Fruit fly (Drosophila melanogaster) whole organism, prepupa: ENCODE measurements around the gene Ctl1.

Experiments
- Blimp-1 ChIP-seq: fragments of 200-800 bp; sonication (Bioruptor generic); optimal IDR thresholded peaks from 3 replicates; lab custom pipeline; 2017; ENCODE audit warnings: missing biosample characterization, missing genetic modification characterization, mild to moderate bottlenecking, moderate library complexity, missing genetic modification reagents
- CG10631 ChIP-seq: fragments of 200-800 bp; sonication (Bioruptor generic); optimal IDR thresholded peaks from 2 replicates; lab custom pipeline; 2016; ENCODE audit warnings: missing biosample characterization, missing genetic modification characterization
- CG15336 ChIP-seq: fragments of 200-800 bp; sonication (Bioruptor generic); IDR thresholded peaks from 2 replicates; pipeline ENCODE4 v1.3.6; 2022; ENCODE audit warnings: missing biosample characterization, missing genetic modification characterization
- CG16779 ChIP-seq: fragments of 200-800 bp; sonication (Bioruptor generic); optimal IDR thresholded peaks from 3 replicates; lab custom pipeline; 2017; ENCODE audit warnings: missing biosample characterization, mild to moderate bottlenecking, missing genetic modification characterization
- CG3032 ChIP-seq: fragments of 200-800 bp; optimal IDR thresholded peaks from 2 replicates; lab custom pipeline; 2019; ENCODE audit warnings: missing biosample characterization, mild to moderate bottlenecking, missing genetic modification characterization, moderate library complexity
- CG4318 ChIP-seq: fragments of 200-800 bp; sonication (Bioruptor generic); optimal IDR thresholded peaks from 3 replicates; lab custom pipeline; 2017; ENCODE audit warnings: missing biosample characterization, mild to moderate bottlenecking, missing genetic modification characterization
- CG6163 ChIP-seq: fragments of 200-800 bp; sonication (Bioruptor generic); IDR thresholded peaks from 3 replicates; pipeline ENCODE4 v1.3.6; 2022; ENCODE audit warnings: missing biosample characterization, missing genetic modification characterization
- CG6276 ChIP-seq: fragments of 200-800 bp; sonication (Bioruptor generic); optimal IDR thresholded peaks from 2 replicates; lab custom pipeline; 2017; ENCODE audit warnings: missing biosample characterization, mild to moderate bottlenecking, missing genetic modification characterization
- CG6808 ChIP-seq: fragments of 200-800 bp; sonication (Bioruptor generic); optimal IDR thresholded peaks from 3 replicates; lab custom pipeline; 2017; ENCODE audit warnings: missing biosample characterization, missing genetic modification characterization, mild to moderate bottlenecking, moderate library complexity, missing genetic modification reagents
- CG8119 ChIP-seq: fragments of 200-800 bp; sonication (Bioruptor generic); IDR thresholded peaks from 3 replicates; pipeline ENCODE4 v1.3.6; 2022; ENCODE audit warnings: missing biosample characterization, missing genetic modification characterization
- Eip93F ChIP-seq: fragments of 200-800 bp; sonication (Bioruptor generic); optimal IDR thresholded peaks from 2 replicates; lab custom pipeline; 2016; ENCODE audit warnings: missing biosample characterization, mild to moderate bottlenecking, missing genetic modification characterization
- Ets96B ChIP-seq: fragments of 200-800 bp; optimal IDR thresholded peaks from 2 replicates; lab custom pipeline; 2019; ENCODE audit warnings: missing biosample characterization, mild to moderate bottlenecking, missing genetic modification characterization, moderate library complexity
- Gug ChIP-seq: fragments of 200-800 bp; sonication (Bioruptor generic); IDR thresholded peaks from 2 replicates; pipeline ENCODE4 v1.3.6; 2022; ENCODE audit warnings: missing biosample characterization, missing genetic modification characterization
- Hr38 ChIP-seq: sonication (Bioruptor generic); optimal IDR thresholded peaks from 2 replicates; lab custom pipeline; 2016; ENCODE audit warnings: missing biosample characterization, missing genetic modification characterization
- Hr4 ChIP-seq: fragments of 200-800 bp; sonication (Bioruptor generic); optimal IDR thresholded peaks from 3 replicates; lab custom pipeline; 2016; ENCODE audit warnings: missing biosample characterization, missing genetic modification characterization
- Met ChIP-seq: fragments of 200-800 bp; sonication (Bioruptor generic); optimal IDR thresholded peaks from 3 replicates; lab custom pipeline; 2016; ENCODE audit warnings: missing biosample characterization, missing genetic modification characterization
- Smox ChIP-seq: fragments of 200-800 bp; sonication (Bioruptor generic); optimal IDR thresholded peaks from 3 replicates; lab custom pipeline; 2016; ENCODE audit warnings: missing biosample characterization, missing genetic modification characterization
- achi ChIP-seq: fragments of 200-800 bp; sonication (Bioruptor generic); optimal IDR thresholded peaks from 3 replicates; lab custom pipeline; 2016; ENCODE audit warnings: missing biosample characterization, missing genetic modification characterization
- acj6 ChIP-seq: fragments of 200-800 bp; sonication (Bioruptor generic); optimal IDR thresholded peaks from 3 replicates; lab custom pipeline; 2016; ENCODE audit warnings: missing biosample characterization, missing genetic modification characterization
- dac ChIP-seq: fragments of 200-800 bp; sonication (Bioruptor generic); optimal IDR thresholded peaks from 2 replicates; lab custom pipeline; 2017; ENCODE audit warnings: missing biosample characterization, mild to moderate bottlenecking, missing genetic modification characterization
- dsx ChIP-seq: fragments of 200-800 bp; optimal IDR thresholded peaks from 3 replicates; lab custom pipeline; 2019; ENCODE audit warnings: missing biosample characterization, mild to moderate bottlenecking, missing genetic modification characterization, moderate library complexity; ENCODE audit not compliant: poor library complexity, severe bottlenecking
- eg ChIP-seq: fragments of 200-800 bp; sonication (Bioruptor generic); IDR thresholded peaks from 3 replicates; pipeline ENCODE4 v1.3.6; 2022; ENCODE audit warnings: missing biosample characterization, missing genetic modification characterization
- esn ChIP-seq: fragments of 200-800 bp; sonication (Bioruptor generic); optimal IDR thresholded peaks from 2 replicates; lab custom pipeline; 2016; ENCODE audit warnings: missing biosample characterization, mild to moderate bottlenecking, missing genetic modification characterization, moderate library complexity
- fd59A ChIP-seq: fragments of 200-800 bp; sonication (Bioruptor generic); optimal IDR thresholded peaks from 2 replicates; lab custom pipeline; 2017; ENCODE audit warnings: missing biosample characterization, mild to moderate bottlenecking, missing genetic modification characterization, missing genetic modification reagents
- fd85E ChIP-seq: fragments of 200-800 bp; sonication (Bioruptor generic); optimal IDR thresholded peaks from 3 replicates; lab custom pipeline; 2016; ENCODE audit warnings: missing biosample characterization, missing genetic modification characterization
- lz ChIP-seq: fragments of 200-800 bp; sonication (Bioruptor generic); optimal IDR thresholded peaks from 3 replicates; lab custom pipeline; 2016; ENCODE audit warnings: missing biosample characterization, missing genetic modification characterization
- net ChIP-seq: fragments of 200-800 bp; sonication (Bioruptor generic); optimal IDR thresholded peaks from 3 replicates; lab custom pipeline; 2016; ENCODE audit warnings: missing biosample characterization, missing genetic modification characterization
- salr ChIP-seq, 2 experiments: fragments of 200-800 bp; sonication (Bioruptor generic); optimal IDR thresholded peaks; 3 replicates each; lab custom pipeline; 2016 to 2018; ENCODE audit warnings: missing biosample characterization in 2 of 2, missing genetic modification characterization in 2 of 2, mild to moderate bottlenecking in 1 of 2
- spab ChIP-seq: fragments of 200-800 bp; sonication (Bioruptor generic); optimal IDR thresholded peaks from 2 replicates; lab custom pipeline; 2017; ENCODE audit warnings: missing biosample characterization, mild to moderate bottlenecking, missing genetic modification characterization, missing genetic modification reagents
- ss ChIP-seq, 2 experiments: fragments of 200-800 bp; sonication (Bioruptor generic); optimal IDR thresholded peaks; 2 replicates in 1 of 2; 3 replicates in 1 of 2; lab custom pipeline; 2017 to 2018; ENCODE audit warnings: mild to moderate bottlenecking in 2 of 2, missing biosample characterization in 2 of 2, missing genetic modification characterization in 2 of 2, moderate library complexity in 1 of 2
- svp ChIP-seq: fragments of 200-800 bp; sonication (Bioruptor generic); peaks from one replicate; lab custom pipeline; 2016; ENCODE audit warnings: missing biosample characterization, missing genetic modification characterization
- vri ChIP-seq: fragments of 200-800 bp; sonication (Bioruptor generic); optimal IDR thresholded peaks from 3 replicates; lab custom pipeline; 2016; ENCODE audit warnings: missing biosample characterization, mild to moderate bottlenecking, missing genetic modification characterization

Gene Ctl1

DNA sequence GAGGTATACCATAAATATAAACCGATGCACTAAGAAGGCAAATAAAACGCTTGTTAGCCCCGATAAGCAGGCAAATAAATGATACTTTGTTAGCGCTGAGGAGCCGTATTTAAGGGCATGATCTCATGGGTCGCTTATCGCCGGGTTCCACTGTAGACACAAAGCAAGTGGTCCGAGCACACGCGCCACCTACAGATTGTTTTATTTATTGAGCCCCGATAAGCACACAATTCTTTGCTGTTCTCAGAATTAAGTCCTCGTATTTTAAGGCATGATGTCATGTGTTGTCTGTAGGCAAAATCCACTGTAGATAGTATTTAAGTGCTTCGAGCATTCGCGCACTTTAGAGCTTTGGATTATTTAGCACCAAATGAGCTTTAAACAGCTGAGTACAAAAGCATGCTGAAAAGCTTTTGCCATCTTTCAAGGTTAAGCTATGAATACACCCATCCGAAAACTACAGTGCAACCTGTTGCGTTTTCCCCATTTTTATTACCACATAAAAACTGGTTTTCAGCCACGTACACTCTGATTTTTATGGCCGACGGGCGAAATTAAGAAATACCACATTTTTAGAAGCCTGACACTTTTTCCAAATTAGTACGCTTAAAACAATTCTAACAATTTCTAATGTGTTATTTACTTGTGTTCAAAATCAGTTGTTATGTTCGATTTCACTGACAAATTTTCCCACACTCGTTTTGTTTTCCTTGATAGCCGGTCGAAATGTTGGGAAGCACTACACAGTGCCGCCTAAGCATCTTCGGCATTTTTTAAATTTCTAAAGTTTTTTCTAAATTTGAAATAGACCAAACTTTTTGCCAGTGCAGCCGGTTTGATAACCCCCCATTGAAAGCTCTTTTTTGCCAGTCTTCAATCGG lies 38.1 kb upstream of the Ctl1 start, which contains the start of gene Sqor (continued):
- TF ChIP-seq dac (GFP tag; lab: Kevin White, UChicago), result peak; percentile 95
- peak; percentile 95 for TF ChIP-seq vri (GFP tag; lab: Kevin White, UChicago)
- peak; percentile 82 for TF ChIP-seq Eip93F
- TF ChIP-seq Blimp-1 (GFP tag; lab: Kevin White, UChicago), result peak; percentile 85
- peak; percentile 88 for TF ChIP-seq spab
- peak; percentile 97 for TF ChIP-seq CG15336 (GFP tag; lab: Robert Waterston, UW)
- TF ChIP-seq achi, result peak; percentile 93
- TF ChIP-seq CG4318 (GFP tag; lab: Kevin White, UChicago), result peak; percentile 97
- peak; percentile 92 for TF ChIP-seq CG10631 (GFP tag; lab: Kevin White, UChicago)
- peak; percentile 97 for TF ChIP-seq CG6276
- TF ChIP-seq CG6808 (GFP tag; lab: Kevin White, UChicago), result peak; percentile 95
- peak; percentile 96 for TF ChIP-seq CG8119 (GFP tag; lab: Robert Waterston, UW)
- TF ChIP-seq fd85E, result peak; percentile 78
- peak; percentile 93 for TF ChIP-seq fd59A
- no peak for TF ChIP-seq Met
- TF ChIP-seq Ets96B (tag; lab: Kevin White, UChicago), result peak; percentile 86
- peak; percentile 94 for TF ChIP-seq eg
- TF ChIP-seq acj6 (GFP tag; lab: Kevin White, UChicago), result peak; percentile 94
- peak; percentile 92 for TF ChIP-seq CG16779 (tag; lab: Kevin White, UChicago)
- TF ChIP-seq CG3032 (tag; lab: Kevin White, UChicago), result peak; percentile 98
- TF ChIP-seq Gug (GFP tag; lab: Robert Waterston, UW), result peak; percentile 92
- TF ChIP-seq svp, result peak; percentile 99

DNA sequence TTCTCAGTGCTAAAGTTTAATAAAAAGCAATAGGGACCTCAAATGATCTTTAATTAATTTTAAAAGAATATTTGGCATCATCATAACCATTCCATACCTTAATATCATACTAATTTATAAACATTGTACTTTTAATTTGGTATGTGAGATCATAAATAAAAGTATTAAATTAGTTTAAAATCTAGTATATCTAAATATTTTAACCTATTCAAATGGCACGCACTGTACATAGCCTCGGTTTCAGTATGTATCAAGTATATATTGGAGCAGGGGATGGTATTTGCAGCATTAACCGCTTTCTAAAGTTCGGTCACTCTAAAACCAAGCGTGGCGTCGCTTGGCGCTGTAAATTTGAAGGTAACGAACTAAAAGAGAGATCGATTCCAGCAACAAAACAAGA lies 35.3 kb upstream of the Ctl1 start, which contains the start of gene pav:
TSS of gene pav (plus strand) at position 307 of the 400 bp plus-strand sequence.
- TF ChIP-seq eg (peak; percentile 74), Hr38 (GFP tag; lab: Kevin White, UChicago) (no peak), CG3032 (tag; lab: Kevin White, UChicago) (peak; percentile 48), fd85E (no peak), ss (GFP tag; optimal IDR thresholded peaks at IDR 0.05; lab: Kevin White, UChicago) (no peak), CG15336 (GFP tag; lab: Robert Waterston, UW) (peak; percentile 63), esn (GFP tag; lab: Kevin White, UChicago) (peak; percentile 54), CG6163 (0 out of 3 replicates have a peak, but pooled peaks have one; percentile 48), lz (peak; percentile 13), CG8119 (GFP tag; lab: Robert Waterston, UW) (peak; percentile 35; the same call in 2 of the 3 replicates)

DNA sequence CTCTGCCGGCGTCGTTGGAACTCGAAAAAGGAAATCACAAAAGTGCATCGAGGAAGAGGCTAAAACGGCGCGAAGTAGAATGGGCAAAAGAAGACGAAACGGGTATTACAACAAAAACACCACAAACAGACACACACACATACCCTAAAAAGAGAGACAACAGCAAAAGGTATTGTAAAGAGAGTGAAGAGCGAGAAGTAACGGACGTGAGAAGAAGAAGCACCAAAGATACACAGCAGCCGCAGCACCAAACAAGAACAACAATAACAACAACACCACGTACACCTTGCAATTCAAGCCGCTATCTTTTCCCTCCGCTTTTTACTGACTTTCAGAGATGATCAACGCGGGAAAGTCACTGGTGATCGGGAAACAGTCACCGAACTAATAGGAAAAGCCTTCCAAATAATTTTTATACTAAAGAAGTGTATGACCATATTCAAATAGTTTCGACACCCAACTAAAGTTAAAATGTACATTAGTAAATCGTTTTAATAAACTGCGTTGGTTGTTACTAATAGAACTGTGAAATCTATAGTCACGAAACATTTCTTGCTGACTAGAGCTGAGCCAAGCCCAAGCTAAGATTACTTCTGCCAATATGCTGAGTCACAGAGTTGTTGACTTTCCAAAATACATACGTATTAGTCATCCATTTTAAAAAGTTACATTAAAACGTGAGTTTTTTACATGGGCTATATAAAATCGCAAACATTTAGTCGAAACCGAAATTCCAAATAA lies 25.5 kb upstream of the Ctl1 start:
- TF ChIP-seq net (GFP tag; lab: Kevin White, UChicago), result no peak
- no peak for TF ChIP-seq Met
- peak; percentile 33 for TF ChIP-seq esn (GFP tag; lab: Kevin White, UChicago)
- TF ChIP-seq CG3032 (tag; lab: Kevin White, UChicago), result no peak
- TF ChIP-seq salr (GFP tag; optimal IDR thresholded peaks at IDR 0.05; lab: Kevin White, UChicago), result no peak
- TF ChIP-seq lz, result no peak
- TF ChIP-seq Hr4 (GFP tag; lab: Kevin White, UChicago), result no peak
- TF ChIP-seq dsx (GFP tag; lab: Kevin White, UChicago), result peak; percentile 25
- no peak for TF ChIP-seq Smox
- TF ChIP-seq CG6163, result peak; percentile 53
